Fruit fly (Drosophila melanogaster): ENCODE measurements around the gene rtet.

Gene rtet

dm6 chr3R:21112742-21113465 is 4.7 kb downstream of the rtet start (continued):
- TF ChIP-seq jumu (GFP tag; optimal IDR thresholded peaks at IDR 0.05) (peak; percentile 90), nmo (GFP tag; optimal IDR thresholded peaks at IDR 0.05) (peak; percentile 87), Atf6 (GFP tag; IDR thresholded peaks at IDR 0.05) (peak; percentile 89), Dfd (GFP tag; optimal IDR thresholded peaks at IDR 0.05) (no peak), amos (GFP tag; IDR thresholded peaks at IDR 0.05; ENCODE audit: partially characterized antibody) (no peak), TFAM (GFP tag; optimal IDR thresholded peaks at IDR 0.05) (peak; percentile 67), CG10431 (GFP tag; optimal IDR thresholded peaks at IDR 0.05) (peak; percentile 26), NC2β (GFP tag; optimal IDR thresholded peaks at IDR 0.05) (peak; percentile 89), Rfx (GFP tag; IDR thresholded peaks at IDR 0.05) (peak; percentile 94), CG18599 (GFP tag; optimal IDR thresholded peaks at IDR 0.05) (peak; percentile 92), CG17186 (GFP tag; optimal IDR thresholded peaks at IDR 0.05) (peak; percentile 58), CG12659 (GFP tag; optimal IDR thresholded peaks at IDR 0.05) (peak; percentile 86), cato (GFP tag; optimal IDR thresholded peaks at IDR 0.05; ENCODE audit: borderline replicate concordance) (peak; percentile 73), HLHmδ (GFP tag; optimal IDR thresholded peaks at IDR 0.05) (no peak), hbn (GFP tag; IDR thresholded peaks at IDR 0.05; ENCODE audit: partially characterized antibody) (no peak), CG9932 (GFP tag; IDR thresholded peaks at IDR 0.05) (peak; percentile 80), otp (GFP tag; IDR thresholded peaks at IDR 0.05) (peak; percentile 87), eve (GFP tag; optimal IDR thresholded peaks at IDR 0.05) (no peak), luna (GFP tag; optimal IDR thresholded peaks at IDR 0.05) (peak; percentile 80), al (GFP tag; IDR thresholded peaks at IDR 0.05) (peak; percentile 73), CG9437 (GFP tag; optimal IDR thresholded peaks at IDR 0.05) (peak; percentile 76), dysf (GFP tag; IDR thresholded peaks at IDR 0.05) (peak; percentile 89), GATAe (GFP tag; conservative IDR thresholded peaks at IDR 0.05) (peak; percentile 75), CG32532 (GFP tag; IDR thresholded peaks at IDR 0.05) (peak; percentile 91), CG10979 (tag; optimal IDR thresholded peaks at IDR 0.05) (peak; percentile 85), CoRest (tag; optimal IDR thresholded peaks at IDR 0.05) (peak; percentile 87), wor (GFP tag; IDR thresholded peaks at IDR 0.05) (peak; percentile 77), nerfin-1 (tag; optimal IDR thresholded peaks at IDR 0.05) (peak; percentile 80), unc-4 (GFP tag; IDR thresholded peaks at IDR 0.05; ENCODE audit: partially characterized antibody) (no peak), pb (GFP tag; optimal IDR thresholded peaks at IDR 0.05) (peak; percentile 88), repo (GFP tag; optimal IDR thresholded peaks at IDR 0.05) (peak; percentile 87), caup (GFP tag; optimal IDR thresholded peaks at IDR 0.05; ENCODE audit: severe bottlenecking) (peak; percentile 89), kah (GFP tag; optimal IDR thresholded peaks at IDR 0.05) (peak; percentile 78), zfh2 (GFP tag; optimal IDR thresholded peaks at IDR 0.05) (peak; percentile 85), CG15479 (GFP tag; optimal IDR thresholded peaks at IDR 0.05) (no peak), ewg (GFP tag; optimal IDR thresholded peaks at IDR 0.05) (peak; percentile 79), CTCF (GFP tag; optimal IDR thresholded peaks at IDR 0.05) (peak; percentile 28), CG5245 (GFP tag; optimal IDR thresholded peaks at IDR 0.05) (peak; percentile 77), pita (GFP tag; optimal IDR thresholded peaks at IDR 0.05) (no peak), lbe (GFP tag; optimal IDR thresholded peaks at IDR 0.05) (peak; percentile 52), da (GFP tag; optimal IDR thresholded peaks at IDR 0.05) (peak; percentile 44), chm (GFP tag; IDR thresholded peaks at IDR 0.05) (peak; percentile 89), ind (GFP tag; optimal IDR thresholded peaks at IDR 0.05) (peak; percentile 50), CG11696 (GFP tag; IDR thresholded peaks at IDR 0.05) (peak; percentile 56), CG12942 (GFP tag; optimal IDR thresholded peaks at IDR 0.05) (peak; percentile 89), Oli (tag; optimal IDR thresholded peaks at IDR 0.05) (peak; percentile 90), CG7556 (GFP tag; optimal IDR thresholded peaks at IDR 0.05) (peak; percentile 85), Sox102F (GFP tag; optimal IDR thresholded peaks at IDR 0.05) (peak; percentile 92), gem (tag; optimal IDR thresholded peaks at IDR 0.05) (peak; percentile 94), CG16815 (GFP tag; optimal IDR thresholded peaks at IDR 0.05) (peak; percentile 45)
